Worm (Caenorhabditis elegans): Measurements from ENCODE around the gene T28A11.16.

The T28A11.16 gene

DNA sequence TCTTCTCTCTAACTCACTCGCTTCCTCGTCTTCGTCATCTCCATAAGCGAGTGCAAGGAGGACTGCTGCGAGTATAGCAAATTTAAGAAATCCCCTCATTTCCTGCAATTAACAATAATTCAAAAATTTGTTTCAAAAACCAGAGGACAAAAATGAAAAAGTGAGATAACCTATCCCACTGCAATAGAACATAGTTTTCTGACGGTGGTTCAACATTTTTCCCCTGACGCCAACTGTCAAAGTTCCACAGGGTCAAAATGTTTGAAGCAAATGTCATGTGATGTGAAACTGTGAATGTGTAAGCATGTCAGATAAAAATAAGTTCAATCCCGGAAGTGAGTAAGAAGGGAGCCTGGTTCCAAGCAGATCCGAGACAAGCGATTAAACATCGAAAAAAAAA is 10.4 kb upstream of the T28A11.16 start, which contains the start of gene T28A11.19:
Gene T28A11.19 (minus strand): TSS at position 108 of the 400 bp plus-strand sequence.
- TF ChIP-seq unc-130 (GFP tag; optimal IDR thresholded peaks at IDR 0.05) (no peak), sptf-2 (GFP tag; optimal IDR thresholded peaks at IDR 0.05) (no peak), repo-1 (tag; optimal IDR thresholded peaks at IDR 0.05) (no peak), lin-54 (GFP tag; optimal IDR thresholded peaks at IDR 0.05) (no peak), ccch-3 (GFP tag; optimal IDR thresholded peaks at IDR 0.05) (no peak), bed-2 (GFP tag; IDR thresholded peaks at IDR 0.05) (no peak), Y56A3A.18 (GFP tag; IDR thresholded peaks at IDR 0.05) (no peak), rpc-1 (optimal IDR thresholded peaks at IDR 0.05) (no peak), rpc-1 (tag; optimal IDR thresholded peaks at IDR 0.05) (no peak), die-1 (tag; optimal IDR thresholded peaks at IDR 0.05) (no peak), Y53F4B.3 (GFP tag; IDR thresholded peaks at IDR 0.05) (no peak)

DNA sequence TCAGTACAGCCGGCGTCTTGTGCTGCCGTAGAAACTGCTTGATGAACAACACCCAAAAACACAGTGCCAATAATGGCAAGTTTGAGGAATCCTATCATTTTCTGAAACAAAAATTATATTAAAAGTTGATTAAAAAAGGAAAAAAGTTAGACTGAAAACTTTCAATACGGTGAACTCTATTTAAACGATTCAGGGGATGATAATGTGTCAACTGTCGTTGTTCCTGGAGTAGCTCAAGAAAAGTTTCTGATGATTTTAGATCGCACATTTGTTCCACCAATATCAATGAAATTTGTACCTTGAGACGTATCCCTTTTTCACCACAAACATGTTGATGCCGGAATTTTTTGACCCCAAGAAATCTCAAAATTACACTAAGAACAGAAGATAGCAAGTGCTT is 8.9 kb upstream of the T28A11.16 start, which contains the start of gene T28A11.18:
Gene T28A11.18 (minus strand): TSS at position 101 of the 400 bp plus-strand sequence.
- TF ChIP-seq Y79H2A.3 (GFP tag; conservative IDR thresholded peaks at IDR 0.05) (no peak), him-1 (tag; optimal IDR thresholded peaks at IDR 0.05) (no peak), F23B12.7 (tag; optimal IDR thresholded peaks at IDR 0.05; ENCODE audit: insufficient read depth) (no peak), sptf-2 (GFP tag; optimal IDR thresholded peaks at IDR 0.05) (no peak), mes-4 (tag; optimal IDR thresholded peaks at IDR 0.05) (no peak), hlh-26 (GFP tag; conservative IDR thresholded peaks at IDR 0.05) (no peak), die-1 (tag; optimal IDR thresholded peaks at IDR 0.05) (no peak), mcd-1 (GFP tag; IDR thresholded peaks at IDR 0.05) (no peak), bed-2 (GFP tag; IDR thresholded peaks at IDR 0.05) (no peak), D2030.7 (GFP tag; IDR thresholded peaks at IDR 0.05) (no peak), cebp-2 (GFP tag; IDR thresholded peaks at IDR 0.05) (no peak), Y67H2A.10 (GFP tag; conservative IDR thresholded peaks at IDR 0.05) (no peak), zfh-2 (GFP tag; conservative IDR thresholded peaks at IDR 0.05) (no peak), ztf-22 (GFP tag; optimal IDR thresholded peaks at IDR 0.05) (no peak), nhr-90 (tag; optimal IDR thresholded peaks at IDR 0.05) (no peak), lag-1 (GFP tag; IDR thresholded peaks at IDR 0.05) (no peak), ceh-27 (GFP tag; optimal IDR thresholded peaks at IDR 0.05) (no peak), F37B4.10 (GFP tag; IDR thresholded peaks at IDR 0.05) (no peak)

DNA sequence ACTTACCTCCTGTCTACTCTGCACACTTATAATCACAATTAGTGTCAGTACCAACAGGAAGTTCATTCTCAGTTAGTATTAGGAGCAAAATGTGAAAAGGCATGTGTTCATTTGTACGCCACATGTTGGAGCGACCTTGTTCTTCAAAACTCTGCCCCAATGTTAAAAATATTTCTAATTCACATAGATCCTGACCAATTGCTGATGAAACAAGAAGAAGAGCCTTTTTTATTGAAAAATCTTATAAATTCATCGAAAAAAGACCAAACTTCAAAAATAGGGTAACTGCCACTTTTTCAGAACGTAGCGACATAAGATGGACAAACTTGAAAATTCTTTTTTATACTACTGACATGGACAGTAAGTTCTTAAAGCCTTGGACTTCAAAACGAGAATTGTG is 7.2 kb upstream of the T28A11.16 start, which contains the start of gene T28A11.17:
Gene T28A11.17 (minus strand): TSS at position 101 of the 400 bp plus-strand sequence.
- TF ChIP-seq tlf-1 (GFP tag; optimal IDR thresholded peaks at IDR 0.05) (no peak), nhr-90 (tag; optimal IDR thresholded peaks at IDR 0.05) (no peak), ceh-91 (GFP tag; IDR thresholded peaks at IDR 0.05) (no peak), athp-1 (tag; optimal IDR thresholded peaks at IDR 0.05) (no peak), snpc-1.1 (tag; optimal IDR thresholded peaks at IDR 0.05; ENCODE audit: insufficient read depth) (no peak), repo-1 (tag; optimal IDR thresholded peaks at IDR 0.05) (no peak)

DNA sequence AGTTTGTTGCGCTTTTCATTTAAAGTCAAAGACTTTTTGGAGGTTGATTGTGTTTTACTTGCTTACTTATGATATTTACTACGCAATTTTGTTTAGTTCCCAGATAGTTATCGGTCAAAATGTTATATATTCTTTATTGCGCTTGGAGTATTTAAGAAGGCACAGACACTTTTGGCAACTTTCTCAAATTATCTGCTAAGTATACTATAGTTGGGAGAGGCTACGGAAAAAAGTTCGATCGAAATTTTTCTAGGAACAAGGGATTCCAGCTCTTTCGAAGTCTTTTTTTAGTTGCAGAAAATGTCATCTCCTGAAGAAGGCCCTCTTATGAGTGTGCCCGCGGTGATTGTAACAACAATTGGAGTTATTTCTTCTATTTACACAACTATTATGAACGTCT is 1.1 kb upstream of the T28A11.16 start, which contains the start of gene srbc-5:
Gene srbc-5 (plus strand): TSS at position 301 of the 400 bp plus-strand sequence.
- TF ChIP-seq lag-1 (GFP tag; IDR thresholded peaks at IDR 0.05), result no peak
- no peak for TF ChIP-seq C17E4.6 (GFP tag; IDR thresholded peaks at IDR 0.05)
- TF ChIP-seq ceh-91 (GFP tag; IDR thresholded peaks at IDR 0.05), result no peak
- TF ChIP-seq nhr-80 (tag; optimal IDR thresholded peaks at IDR 0.05), result no peak
- TF ChIP-seq T07F8.4 (tag; optimal IDR thresholded peaks at IDR 0.05), result no peak
- no peak for TF ChIP-seq mel-28 (tag; optimal IDR thresholded peaks at IDR 0.05; ENCODE audit: borderline replicate concordance)
